Worm (Caenorhabditis elegans): ENCODE results near the gene BE0003N10.6.

The BE0003N10.6 gene

ce11 chrIII:1054096-1054495 lies 5.8 kb downstream of the BE0003N10.6 start:
- TF ChIP-seq efl-1 (optimal IDR thresholded peaks at IDR 0.05), result no peak
- TF ChIP-seq efl-1 (GFP tag; optimal IDR thresholded peaks at IDR 0.05 in 1 of 2), result peak in 1 of 2 experiments; percentile 63
- TF ChIP-seq ceh-8 (GFP tag; optimal IDR thresholded peaks at IDR 0.05), result no peak
- TF ChIP-seq blmp-1 (tag; optimal IDR thresholded peaks at IDR 0.05), result peak; percentile 74

DNA sequence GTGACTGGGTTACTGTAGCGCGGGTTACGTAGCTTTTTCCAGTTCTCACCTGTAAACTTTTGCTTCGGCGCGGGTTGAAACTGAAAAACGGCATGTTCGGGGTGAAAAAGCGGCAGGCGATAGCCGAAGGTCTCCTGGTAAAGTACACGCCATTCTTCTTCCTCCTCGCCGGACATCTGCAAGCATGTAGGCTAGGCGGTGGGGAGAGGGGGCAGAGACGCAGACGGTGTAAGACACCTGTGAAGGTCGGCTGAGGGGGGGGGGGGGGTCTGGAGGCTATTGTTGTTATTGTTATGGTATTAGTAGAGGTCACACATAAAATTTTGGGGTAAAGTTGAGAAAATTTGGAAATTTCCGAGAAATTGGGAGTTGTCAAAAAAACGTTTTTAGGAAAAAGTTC lies 6.8 kb downstream of the BE0003N10.6 start, which contains the start of gene fbxo-11.2:
TSS of gene fbxo-11.2 (minus strand) at position 176 of the 400 bp plus-strand sequence.
- TF ChIP-seq egl-13 (tag; optimal IDR thresholded peaks at IDR 0.05) (no peak), blmp-1 (tag; optimal IDR thresholded peaks at IDR 0.05) (peak; percentile 7), vab-15 (tag; optimal IDR thresholded peaks at IDR 0.05) (no peak), nhr-85 (tag) (peak; percentile 48)

DNA sequence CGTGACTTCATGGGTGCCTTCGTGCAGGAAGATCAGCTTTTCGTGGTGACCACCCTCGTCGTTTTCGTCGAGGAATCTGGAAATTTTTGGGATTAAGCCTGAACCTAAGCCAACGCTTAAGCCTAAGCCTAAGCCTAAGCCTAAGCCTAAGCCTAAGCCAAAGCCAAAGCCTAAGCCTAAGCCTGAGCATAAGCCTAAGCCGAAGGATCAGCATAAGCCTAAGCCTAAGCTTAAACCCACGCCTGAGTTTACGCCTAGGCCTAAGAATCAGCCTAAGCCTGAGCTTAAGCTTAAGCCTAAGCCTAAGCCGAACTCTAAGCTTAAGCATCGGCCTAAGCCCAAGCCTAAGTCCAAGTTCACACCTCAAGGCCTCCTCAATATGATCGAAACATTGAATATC lies 7.6 kb downstream of the BE0003N10.6 start:
- TF ChIP-seq unc-130 (tag; optimal IDR thresholded peaks at IDR 0.05), result no peak
- TF ChIP-seq ztf-4 (tag; optimal IDR thresholded peaks at IDR 0.05), result no peak
- TF ChIP-seq pax-3 (tag; optimal IDR thresholded peaks at IDR 0.05), result no peak
- TF ChIP-seq elt-2 (tag; optimal IDR thresholded peaks at IDR 0.05), result no peak
- TF ChIP-seq egl-27 (tag; optimal IDR thresholded peaks at IDR 0.05), result no peak

- TF ChIP-seq unc-86 (tag; optimal IDR thresholded peaks at IDR 0.05) (no peak), alr-1 (tag; optimal IDR thresholded peaks at IDR 0.05; ENCODE audit: borderline replicate concordance) (no peak), hlh-17 (GFP tag; optimal IDR thresholded peaks at IDR 0.05; ENCODE audit: borderline replicate concordance) (no peak), snu-23 (GFP tag; optimal IDR thresholded peaks at IDR 0.05) (no peak), ztf-4 (tag; optimal IDR thresholded peaks at IDR 0.05) (no peak), dpl-1 (GFP tag; optimal IDR thresholded peaks at IDR 0.05) (no peak), fos-1 (tag; optimal IDR thresholded peaks at IDR 0.05) (no peak), nhr-76 (tag; optimal IDR thresholded peaks at IDR 0.05) (no peak)
These were observed 8.0 kb downstream of the BE0003N10.6 start for ce11 chrIII:1051877-1052276.

DNA sequence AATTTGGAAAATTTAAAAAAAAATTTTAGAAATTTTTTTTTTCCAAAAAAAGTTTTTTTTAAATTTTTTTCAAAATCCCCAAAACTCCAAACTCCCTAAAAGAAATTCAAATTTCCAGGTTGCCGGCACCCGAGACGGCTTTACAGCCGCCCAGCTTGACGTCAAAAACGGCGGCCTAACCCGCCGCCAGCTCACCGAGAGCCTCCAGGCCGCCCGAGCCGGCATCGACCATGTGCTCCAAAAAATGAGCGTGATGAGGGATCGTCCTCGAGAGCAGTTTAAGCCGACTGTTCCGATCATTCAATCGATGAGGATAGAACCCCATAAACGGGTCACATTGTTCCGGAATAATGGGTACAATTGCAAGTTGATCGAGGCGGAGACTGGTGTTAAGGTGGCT lies 16.1 kb downstream of the BE0003N10.6 start:
- TF ChIP-seq mab-9 (GFP tag; IDR thresholded peaks at IDR 0.05) (no peak), aha-1 (tag; optimal IDR thresholded peaks at IDR 0.05) (no peak), pqm-1 (tag; optimal IDR thresholded peaks at IDR 0.05) (no peak)

- TF ChIP-seq xbp-1 (tag; optimal IDR thresholded peaks at IDR 0.05) (no peak), nhr-90 (tag; optimal IDR thresholded peaks at IDR 0.05; ENCODE audit: poor library complexity) (no peak), swsn-7 (tag; optimal IDR thresholded peaks at IDR 0.05) (no peak), isw-1 (GFP tag; IDR thresholded peaks at IDR 0.05) (no peak), sptf-1 (tag; optimal IDR thresholded peaks at IDR 0.05) (no peak), blmp-1 (tag; optimal IDR thresholded peaks at IDR 0.05) (no peak), unc-86 (tag; optimal IDR thresholded peaks at IDR 0.05) (no peak), hlh-4 (tag; optimal IDR thresholded peaks at IDR 0.05) (no peak), fkh-10 (GFP tag; optimal IDR thresholded peaks at IDR 0.05) (no peak), nhr-71 (tag; optimal IDR thresholded peaks at IDR 0.05) (no peak), nhr-85 (tag) (no peak), tlp-1 (tag; optimal IDR thresholded peaks at IDR 0.05) (no peak), zag-1 (tag; optimal IDR thresholded peaks at IDR 0.05) (no peak), lsy-2 (tag; optimal IDR thresholded peaks at IDR 0.05) (no peak), unc-30 (tag; optimal IDR thresholded peaks at IDR 0.05) (no peak), unc-130 (tag; optimal IDR thresholded peaks at IDR 0.05) (no peak)
These were observed 19.8 kb downstream of the BE0003N10.6 start for ce11 chrIII:1040059-1040458.

All from whole organism, L1 larva.